Worm (Caenorhabditis elegans) whole organism, young adult: ENCODE results near the gene aipl-1.

Experiments
- B0019.2 ChIP-seq: fragments of 200-800 bp; sonication (Bioruptor generic); conservative IDR thresholded peaks from 2 replicates; pipeline ENCODE4 v1.3.6; 2022; ENCODE audit warnings: missing genetic modification reagents, missing genetic modification characterization, missing compliant biosample characterization
- B0336.3 ChIP-seq: fragments of 200-800 bp; sonication (Bioruptor generic); IDR thresholded peaks from 2 replicates; pipeline ENCODE4 v1.3.6; 2022; ENCODE audit warnings: missing genetic modification characterization, missing compliant biosample characterization
- C06A6.2 ChIP-seq: fragments of 200-800 bp; sonication (Bioruptor generic); conservative IDR thresholded peaks from 2 replicates; pipeline ENCODE4 v1.3.6; 2022; ENCODE audit warnings: missing genetic modification characterization, missing compliant biosample characterization
- D2030.7 ChIP-seq: fragments of 200-800 bp; sonication (Bioruptor generic); IDR thresholded peaks from 2 replicates; pipeline ENCODE4 v1.3.6; 2022; ENCODE audit warnings: missing genetic modification reagents, missing genetic modification characterization, missing compliant biosample characterization
- F39B2.1 ChIP-seq: fragments of 200-800 bp; sonication (Bioruptor generic); IDR thresholded peaks from 2 replicates; pipeline ENCODE4 v1.3.6; 2022; ENCODE audit warnings: missing genetic modification reagents, missing genetic modification characterization, missing compliant biosample characterization
- F52B5.7 ChIP-seq: sonication (generic microtip); optimal IDR thresholded peaks from 2 replicates; lab custom pipeline; 2016; ENCODE audit warnings: mild to moderate bottlenecking, missing genetic modification characterization, missing compliant biosample characterization
- K12H6.12 ChIP-seq: fragments of 200-800 bp; sonication (Bioruptor generic); optimal IDR thresholded peaks from 2 replicates; lab custom pipeline; 2018; ENCODE audit warnings: mild to moderate bottlenecking, missing genetic modification characterization, missing compliant biosample characterization
- T26A5.8 ChIP-seq: sonication (generic microtip); optimal IDR thresholded peaks from 2 replicates; lab custom pipeline; 2016; ENCODE audit warnings: missing genetic modification characterization, missing compliant biosample characterization
- Y53G8AR.9 ChIP-seq: fragments of 200-800 bp; sonication (Bioruptor generic); conservative IDR thresholded peaks from 2 replicates; pipeline ENCODE4 v1.3.6; 2022; ENCODE audit warnings: missing genetic modification reagents, missing genetic modification characterization, missing compliant biosample characterization
- aptf-2 ChIP-seq: fragments of 200-800 bp; sonication (Bioruptor generic); conservative IDR thresholded peaks from 2 replicates; pipeline ENCODE4 v1.3.6; 2022; ENCODE audit warnings: missing genetic modification reagents, missing genetic modification characterization, missing compliant biosample characterization
- atf-7 ChIP-seq: sonication (generic microtip); optimal IDR thresholded peaks from 2 replicates; lab custom pipeline; 2017; ENCODE audit warnings: mild to moderate bottlenecking, missing genetic modification characterization, missing compliant biosample characterization
- athp-1 ChIP-seq: sonication (generic microtip); optimal IDR thresholded peaks from 2 replicates; lab custom pipeline; 2017; ENCODE audit warnings: mild to moderate bottlenecking, missing genetic modification characterization, missing compliant biosample characterization
- attf-5 ChIP-seq: fragments of 200-800 bp; sonication (Bioruptor generic); optimal IDR thresholded peaks from 2 replicates; lab custom pipeline; 2018; ENCODE audit warnings: mild to moderate bottlenecking, missing genetic modification characterization, missing compliant biosample characterization
- bed-2 ChIP-seq: fragments of 200-800 bp; sonication (Bioruptor generic); IDR thresholded peaks from 2 replicates; pipeline ENCODE4 v1.3.6; 2022; ENCODE audit warnings: missing genetic modification reagents, missing genetic modification characterization, missing compliant biosample characterization
- ceh-40 ChIP-seq: fragments of 200-800 bp; sonication (Bioruptor generic); IDR thresholded peaks from 2 replicates; pipeline ENCODE4 v1.3.6; 2022; ENCODE audit warnings: missing genetic modification characterization, missing compliant biosample characterization
- egl-18 ChIP-seq: fragments of 200-800 bp; sonication (Bioruptor generic); IDR thresholded peaks from 2 replicates; pipeline ENCODE4 v1.3.6; 2022; ENCODE audit warnings: missing genetic modification reagents, missing genetic modification characterization, missing compliant biosample characterization
- egl-44 ChIP-seq: fragments of 200-800 bp; sonication (Bioruptor generic); IDR thresholded peaks from 2 replicates; pipeline ENCODE4 v1.3.6; 2022; ENCODE audit warnings: missing genetic modification reagents, missing genetic modification characterization, missing compliant biosample characterization
- ekl-4 ChIP-seq: fragments of 200-800 bp; sonication (Bioruptor generic); IDR thresholded peaks from 2 replicates; pipeline ENCODE4 v1.3.6; 2022; ENCODE audit warnings: missing genetic modification reagents, missing genetic modification characterization, missing compliant biosample characterization
- ets-4 ChIP-seq: fragments of 200-800 bp; sonication (Bioruptor generic); optimal IDR thresholded peaks from 2 replicates; lab custom pipeline; 2018; ENCODE audit warnings: mild to moderate bottlenecking, missing genetic modification characterization, missing compliant biosample characterization
- gei-17 ChIP-seq: fragments of 200-800 bp; sonication (Bioruptor generic); optimal IDR thresholded peaks from 2 replicates; lab custom pipeline; 2018; ENCODE audit warnings: mild to moderate bottlenecking, missing genetic modification characterization, missing compliant biosample characterization
- hlh-26 ChIP-seq: fragments of 200-800 bp; sonication (Bioruptor generic); conservative IDR thresholded peaks from 2 replicates; pipeline ENCODE4 v1.3.6; 2022; ENCODE audit warnings: missing genetic modification reagents, missing genetic modification characterization, missing compliant biosample characterization
- hmg-1.2 ChIP-seq: fragments of 200-800 bp; sonication (Bioruptor generic); IDR thresholded peaks from 2 replicates; pipeline ENCODE4 v1.3.6; 2022; ENCODE audit warnings: missing genetic modification reagents, missing genetic modification characterization, missing compliant biosample characterization
- let-607 ChIP-seq, 2 experiments: fragments of 200-800 bp in 1 of 2; sonication (Bioruptor generic) in 1 of 2; sonication (generic microtip) in 1 of 2; optimal IDR thresholded peaks; 2 replicates each; lab custom pipeline; 2016 to 2018; ENCODE audit warnings: mild to moderate bottlenecking in 2 of 2, missing compliant biosample characterization in 2 of 2, missing genetic modification characterization in 2 of 2, moderate library complexity in 2 of 2, missing genotype in 1 of 2
- lin-35 ChIP-seq, 3 experiments: fragments of 150-350 bp in 2 of 3; sonication (generic microtip) in 1 of 3; optimal IDR thresholded peaks; 2 replicates each; lab custom pipeline; 2014 to 2018; ENCODE audit warnings: missing biosample characterization in 3 of 3, missing genetic modification characterization in 3 of 3, missing genetic modification reagents in 3 of 3
- lin-40 ChIP-seq: sonication (generic microtip); optimal IDR thresholded peaks from 2 replicates; lab custom pipeline; 2016; ENCODE audit warnings: missing genetic modification characterization, mild to moderate bottlenecking, missing compliant biosample characterization, missing genotype, missing genetic modification reagents
- lin-54 ChIP-seq: fragments of 200-800 bp; sonication (Bioruptor generic); optimal IDR thresholded peaks from 2 replicates; lab custom pipeline; 2018; ENCODE audit warnings: mild to moderate bottlenecking, missing genetic modification characterization, missing compliant biosample characterization
- lir-1 ChIP-seq: fragments of 200-800 bp; sonication (Bioruptor generic); conservative IDR thresholded peaks from 2 replicates; pipeline ENCODE4 v1.3.6; 2022; ENCODE audit warnings: missing genetic modification reagents, missing genetic modification characterization, missing compliant biosample characterization
- madf-10 ChIP-seq: sonication (generic microtip); optimal IDR thresholded peaks from 2 replicates; lab custom pipeline; 2016; ENCODE audit warnings: mild to moderate bottlenecking, missing genetic modification characterization, missing compliant biosample characterization
- madf-3 ChIP-seq: fragments of 200-800 bp; sonication (Bioruptor generic); IDR thresholded peaks from 2 replicates; pipeline ENCODE4 v1.3.6; 2022; ENCODE audit warnings: missing genetic modification reagents, missing genetic modification characterization, missing compliant biosample characterization
- madf-6 ChIP-seq: fragments of 200-800 bp; sonication (Bioruptor generic); IDR thresholded peaks from 2 replicates; pipeline ENCODE4 v1.3.6; 2022; ENCODE audit warnings: missing genetic modification reagents, missing genetic modification characterization, missing compliant biosample characterization
- mcd-1 ChIP-seq: fragments of 200-800 bp; sonication (Bioruptor generic); IDR thresholded peaks from 2 replicates; pipeline ENCODE4 v1.3.6; 2022; ENCODE audit warnings: missing genetic modification reagents, missing genetic modification characterization, missing compliant biosample characterization
- nfya-1 ChIP-seq: sonication (generic microtip); optimal IDR thresholded peaks from 2 replicates; lab custom pipeline; 2017; ENCODE audit warnings: antibody characterized with exemption, missing compliant biosample characterization, missing genetic modification characterization, borderline replicate concordance; ENCODE audit not compliant: insufficient read depth
- pbrm-1 ChIP-seq: fragments of 200-800 bp; sonication (Bioruptor generic); IDR thresholded peaks from 2 replicates; pipeline ENCODE4 v1.3.6; 2022; ENCODE audit warnings: missing genetic modification reagents, missing genetic modification characterization, missing compliant biosample characterization
- pha-4 ChIP-seq: fragments of 150-350 bp; sonication (generic microtip); optimal IDR thresholded peaks from 2 replicates; lab custom pipeline; 2014; ENCODE audit warnings: missing biosample characterization, missing genetic modification reagents, missing genetic modification characterization
- rec-8 ChIP-seq, 2 experiments: sonication (generic microtip); optimal IDR thresholded peaks; 2 replicates each; lab custom pipeline; 2016; ENCODE audit warnings: mild to moderate bottlenecking in 2 of 2, missing genetic modification characterization in 2 of 2, missing genetic modification reagents in 2 of 2, missing genotype in 2 of 2, missing biosample characterization in 1 of 2, missing compliant biosample characterization in 1 of 2, moderate library complexity in 1 of 2
- repo-1 ChIP-seq: sonication (generic microtip); optimal IDR thresholded peaks from 2 replicates; lab custom pipeline; 2017; ENCODE audit warnings: mild to moderate bottlenecking, missing genetic modification characterization, missing compliant biosample characterization
- rpc-1 ChIP-seq, 2 experiments: fragments of 150-350 bp in 1 of 2; sonication (generic microtip) in 1 of 2; optimal IDR thresholded peaks; 2 replicates each; lab custom pipeline; 2014 to 2018; ENCODE audit warnings: missing biosample characterization in 1 of 2, missing genetic modification characterization in 1 of 2, missing genetic modification reagents in 1 of 2, missing genotype in 1 of 2
- sdz-38 ChIP-seq: sonication (generic microtip); optimal IDR thresholded peaks from 2 replicates; lab custom pipeline; 2016; ENCODE audit warnings: missing genotype, missing genetic modification characterization, missing compliant biosample characterization
- snpc-1.3 ChIP-seq: sonication (generic microtip); optimal IDR thresholded peaks from 2 replicates; lab custom pipeline; 2017; ENCODE audit warnings: missing genetic modification characterization, mild to moderate bottlenecking, missing compliant biosample characterization, antibody characterized with exemption, moderate library complexity, missing genotype, missing genetic modification reagents; ENCODE audit not compliant: insufficient read depth
- snpc-4 ChIP-seq, 5 experiments: fragments of 150-350 bp in 1 of 5; sonication (generic microtip) in 4 of 5; optimal IDR thresholded peaks; 2 replicates each; lab custom pipeline; 2014 to 2018; ENCODE audit warnings: missing genetic modification characterization in 5 of 5, missing biosample characterization in 3 of 5, antibody characterized with exemption in 2 of 5, mild to moderate bottlenecking in 2 of 5, missing compliant biosample characterization in 2 of 5, missing genotype in 2 of 5, moderate library complexity in 2 of 5, missing genetic modification reagents in 1 of 5
- tbx-9 ChIP-seq: sonication (generic microtip); optimal IDR thresholded peaks from 2 replicates; lab custom pipeline; 2016; ENCODE audit warnings: borderline replicate concordance, missing genetic modification characterization, inconsistent platforms, missing compliant biosample characterization
- tlf-1 ChIP-seq: fragments of 200-800 bp; sonication (Bioruptor generic); optimal IDR thresholded peaks from 2 replicates; lab custom pipeline; 2018; ENCODE audit warnings: mild to moderate bottlenecking, missing genetic modification characterization, missing compliant biosample characterization
- xnd-1 ChIP-seq: sonication (generic microtip); optimal IDR thresholded peaks from 2 replicates; lab custom pipeline; 2016; ENCODE audit warnings: missing genotype, missing genetic modification reagents, missing genetic modification characterization, missing compliant biosample characterization
- ztf-18 ChIP-seq: sonication (generic microtip); optimal IDR thresholded peaks from 2 replicates; lab custom pipeline; 2016; ENCODE audit warnings: missing genotype, mild to moderate bottlenecking, missing genetic modification characterization, missing compliant biosample characterization
- ztf-25 ChIP-seq: fragments of 200-800 bp; sonication (Bioruptor generic); IDR thresholded peaks from 2 replicates; pipeline ENCODE4 v1.3.6; 2022; ENCODE audit warnings: missing genetic modification reagents, missing genetic modification characterization, missing compliant biosample characterization
- ztf-28 ChIP-seq: fragments of 200-800 bp; sonication (Bioruptor generic); IDR thresholded peaks from 2 replicates; pipeline ENCODE4 v1.3.6; 2022; ENCODE audit warnings: missing genetic modification reagents, missing genetic modification characterization, missing compliant biosample characterization

The aipl-1 gene

ce11 chrV:15085335-15085800, 51.2 kb downstream of the aipl-1 start, which contains the start of the genes ahsa-1 and C01G10.7 (continued):
- TF ChIP-seq tbx-9 (tag; lab: Kevin White, UChicago), result no peak
- peak; percentile 76; the same call in 1 of the 2 replicates for TF ChIP-seq Y53G8AR.9 (GFP tag; lab: Robert Waterston, UW)
- peak; percentile 19 for TF ChIP-seq xnd-1
- TF ChIP-seq nfya-1 (tag; lab: Kevin White, UChicago), result no peak
- no peak for TF ChIP-seq egl-18 (GFP tag; lab: Robert Waterston, UW)
- TF ChIP-seq hmg-1.2 (GFP tag; lab: Robert Waterston, UW), result peak; percentile 51; the same call in 1 of the 2 replicates
- TF ChIP-seq repo-1, result no peak
- peak; percentile 74 to 82 for TF ChIP-seq rec-8 (tag; optimal IDR thresholded peaks at IDR 0.05; lab: Kevin White, UChicago)
- peak; percentile 70 for TF ChIP-seq K12H6.12
- no peak for TF ChIP-seq snpc-4 (GFP tag; optimal IDR thresholded peaks at IDR 0.05; lab: Kevin White, UChicago)
- TF ChIP-seq snpc-4 (tag; optimal IDR thresholded peaks at IDR 0.05; lab: Kevin White, UChicago), result peak in 3 of 4 experiments; percentile 69 to 85 (median 74)
- TF ChIP-seq ets-4 (GFP tag; lab: Kevin White, UChicago), result no peak
- peak; percentile 79 for TF ChIP-seq madf-6
- TF ChIP-seq lin-54 (GFP tag; lab: Kevin White, UChicago), result peak; percentile 82
- TF ChIP-seq bed-2 (GFP tag; lab: Robert Waterston, UW), result peak; percentile 94
- peak; percentile 98 for TF ChIP-seq mcd-1 (GFP tag; lab: Robert Waterston, UW)
- TF ChIP-seq attf-5, result peak; percentile 93
- peak; percentile 63 for TF ChIP-seq atf-7 (tag; lab: Kevin White, UChicago)
- peak; percentile 87; the same call in 1 of the 2 replicates for TF ChIP-seq pbrm-1 (GFP tag; lab: Robert Waterston, UW)
- no peak for TF ChIP-seq pha-4 (tag; lab: Kevin White, UChicago)
- TF ChIP-seq athp-1, result peak; percentile 86
- TF ChIP-seq ztf-18 (tag; lab: Kevin White, UChicago), result peak; percentile 74
- TF ChIP-seq madf-3 (GFP tag; lab: Robert Waterston, UW), result no peak
- TF ChIP-seq T26A5.8 (tag; lab: Kevin White, UChicago), result no peak
- no peak for TF ChIP-seq gei-17
- peak; percentile 93 for TF ChIP-seq ztf-28 (GFP tag; lab: Robert Waterston, UW)
- peak; percentile 90 for TF ChIP-seq aptf-2 (GFP tag; lab: Robert Waterston, UW)
- no peak for TF ChIP-seq F39B2.1 (GFP tag; lab: Robert Waterston, UW)
- peak in 1 of 2 experiments; percentile 77 for TF ChIP-seq let-607 (tag; optimal IDR thresholded peaks at IDR 0.05; lab: Kevin White, UChicago)
- TF ChIP-seq hlh-26, result no peak
- peak; percentile 86 for TF ChIP-seq tlf-1
- no peak for TF ChIP-seq ceh-40
- peak; percentile 31 for TF ChIP-seq rpc-1 (optimal IDR thresholded peaks at IDR 0.05; lab: Kevin White, UChicago)
- TF ChIP-seq rpc-1 (tag; optimal IDR thresholded peaks at IDR 0.05; lab: Kevin White, UChicago), result no peak
- peak; percentile 80 for TF ChIP-seq egl-44 (GFP tag; lab: Robert Waterston, UW)
- TF ChIP-seq madf-10 (tag; lab: Kevin White, UChicago), result peak; percentile 87
- TF ChIP-seq lin-35 (GFP tag; optimal IDR thresholded peaks at IDR 0.05; lab: Kevin White, UChicago), result no peak
- peak; percentile 71; the same call in 1 of the 2 replicates for TF ChIP-seq ztf-25 (GFP tag; lab: Robert Waterston, UW)
- TF ChIP-seq lin-40 (tag; lab: Kevin White, UChicago), result no peak
- no peak for TF ChIP-seq sdz-38
- TF ChIP-seq D2030.7 (GFP tag; lab: Robert Waterston, UW), result peak; percentile 88
- TF ChIP-seq B0019.2 (GFP tag; lab: Robert Waterston, UW), result peak; percentile 82; the same call in 1 of the 2 replicates
- TF ChIP-seq lir-1 (GFP tag; lab: Robert Waterston, UW), result peak; percentile 82
- no peak for TF ChIP-seq C06A6.2 (GFP tag; lab: Robert Waterston, UW)
- TF ChIP-seq snpc-1.3, result peak; percentile 65
- TF ChIP-seq F52B5.7 (tag; lab: Kevin White, UChicago), result no peak
- TF ChIP-seq B0336.3 (GFP tag; lab: Robert Waterston, UW), result no peak
- TF ChIP-seq ekl-4 (GFP tag; lab: Robert Waterston, UW), result peak; percentile 88
